Worm (Caenorhabditis elegans) whole organism, young adult: ENCODE data around the gene F55G1.15.

Experiments
- B0336.3 ChIP-seq: fragments of 200-800 bp; sonication (Bioruptor generic); IDR thresholded peaks from 2 replicates; pipeline ENCODE4 v1.3.6; 2022; ENCODE audit warnings: missing genetic modification characterization, missing compliant biosample characterization
- F33H1.4 ChIP-seq: fragments of 200-800 bp; sonication (Bioruptor generic); IDR thresholded peaks from 2 replicates; pipeline ENCODE4 v1.3.6; 2022; ENCODE audit warnings: missing genetic modification reagents, missing genetic modification characterization, missing compliant biosample characterization
- dpl-1 ChIP-seq: fragments of 150-350 bp; optimal IDR thresholded peaks from 2 replicates; lab custom pipeline; 2014; ENCODE audit warnings: missing biosample characterization, missing genetic modification reagents, missing genetic modification characterization
- efl-1 ChIP-seq: fragments of 150-350 bp; optimal IDR thresholded peaks from 2 replicates; lab custom pipeline; 2014; ENCODE audit warnings: missing biosample characterization, missing genetic modification reagents, missing genetic modification characterization
- hlh-26 ChIP-seq: fragments of 200-800 bp; sonication (Bioruptor generic); conservative IDR thresholded peaks from 2 replicates; pipeline ENCODE4 v1.3.6; 2022; ENCODE audit warnings: missing genetic modification reagents, missing genetic modification characterization, missing compliant biosample characterization
- lin-26 ChIP-seq: fragments of 200-800 bp; sonication (Bioruptor generic); IDR thresholded peaks from 2 replicates; pipeline ENCODE4 v1.3.6; 2022; ENCODE audit warnings: missing genetic modification reagents, missing genetic modification characterization, missing compliant biosample characterization
- lsy-27 ChIP-seq: sonication (generic microtip); optimal IDR thresholded peaks from 2 replicates; lab custom pipeline; 2017; ENCODE audit warnings: missing genetic modification characterization, mild to moderate bottlenecking, missing compliant biosample characterization, antibody characterized with exemption, missing genotype, borderline replicate concordance; ENCODE audit not compliant: insufficient read depth
- nfya-1 ChIP-seq: sonication (generic microtip); optimal IDR thresholded peaks from 2 replicates; lab custom pipeline; 2017; ENCODE audit warnings: antibody characterized with exemption, missing compliant biosample characterization, missing genetic modification characterization, borderline replicate concordance; ENCODE audit not compliant: insufficient read depth
- nfyb-1 ChIP-seq: fragments of 200-800 bp; sonication (Bioruptor generic); IDR thresholded peaks from 2 replicates; pipeline ENCODE4 v1.3.6; 2022; ENCODE audit warnings: missing genetic modification reagents, missing genetic modification characterization, missing compliant biosample characterization
- snpc-1.1 ChIP-seq: sonication (generic microtip); optimal IDR thresholded peaks from 2 replicates; lab custom pipeline; 2017; ENCODE audit warnings: missing genetic modification characterization, mild to moderate bottlenecking, missing compliant biosample characterization, antibody characterized with exemption, moderate library complexity, missing genotype, missing genetic modification reagents; ENCODE audit not compliant: insufficient read depth
- snpc-4 ChIP-seq, 5 experiments: fragments of 150-350 bp in 1 of 5; sonication (generic microtip) in 4 of 5; optimal IDR thresholded peaks; 2 replicates each; lab custom pipeline; 2014 to 2018; ENCODE audit warnings: missing genetic modification characterization in 5 of 5, missing biosample characterization in 3 of 5, antibody characterized with exemption in 2 of 5, mild to moderate bottlenecking in 2 of 5, missing compliant biosample characterization in 2 of 5, missing genotype in 2 of 5, moderate library complexity in 2 of 5, missing genetic modification reagents in 1 of 5

DNA sequence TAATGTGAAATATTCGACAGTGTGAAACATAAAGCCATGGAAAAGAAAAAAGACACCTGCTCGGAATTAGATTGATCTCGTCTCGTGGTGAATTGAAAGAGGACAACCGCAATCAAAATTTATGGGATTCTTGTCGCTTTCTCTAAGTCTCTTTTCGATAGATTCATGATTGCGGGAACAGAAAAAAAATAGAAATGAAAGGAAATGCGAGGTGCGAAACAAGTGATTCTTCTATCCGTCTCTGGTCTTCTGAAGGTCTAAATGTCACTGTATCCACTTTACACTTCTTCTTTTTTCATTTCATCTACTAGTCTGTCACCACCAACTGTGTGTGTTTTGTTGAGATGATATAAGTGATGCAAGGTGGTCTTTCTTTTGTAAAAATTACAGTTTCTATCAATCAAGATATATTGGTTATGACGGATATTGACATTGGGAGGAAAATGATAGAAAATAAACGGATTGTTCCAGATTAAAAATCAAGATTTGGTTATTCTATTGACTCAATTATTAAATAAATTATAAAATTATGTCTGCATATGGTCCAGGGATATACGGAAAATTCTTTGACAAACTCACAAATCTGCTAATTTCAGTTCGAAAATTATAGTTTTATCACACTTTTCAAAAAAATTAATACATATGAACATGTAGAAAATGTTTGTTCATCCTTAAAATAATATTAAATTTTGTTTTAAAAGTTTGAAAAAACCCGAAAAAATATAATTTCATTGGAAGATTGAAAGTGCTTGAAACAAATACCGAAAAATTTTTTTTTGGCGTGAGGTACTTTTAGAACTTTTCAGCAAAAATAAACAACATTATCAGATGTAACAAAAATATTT is 29.2 kb upstream of the F55G1.15 start:
- no peak for TF ChIP-seq lin-26 (GFP tag; lab: Robert Waterston, UW)
- TF ChIP-seq snpc-4 (GFP tag; optimal IDR thresholded peaks at IDR 0.05; lab: Kevin White, UChicago), result no peak
- no peak for TF ChIP-seq snpc-4 (tag; optimal IDR thresholded peaks at IDR 0.05; lab: Kevin White, UChicago)
- no peak for TF ChIP-seq hlh-26
- TF ChIP-seq nfya-1 (tag; lab: Kevin White, UChicago), result no peak
- TF ChIP-seq efl-1 (GFP tag; lab: Kevin White, UChicago), result no peak
- TF ChIP-seq snpc-1.1 (tag; lab: Kevin White, UChicago), result no peak
- no peak for TF ChIP-seq F33H1.4 (GFP tag; lab: Robert Waterston, UW)
- TF ChIP-seq lsy-27, result no peak
- no peak for TF ChIP-seq nfyb-1 (GFP tag; lab: Robert Waterston, UW)
- TF ChIP-seq dpl-1 (GFP tag; lab: Kevin White, UChicago), result no peak
- no peak for TF ChIP-seq B0336.3
